Worm (Caenorhabditis elegans) whole organism, L4 larva: ENCODE data around the gene clec-3.

Experiments used
- F37D6.2 ChIP-seq: sonication (generic microtip); optimal IDR thresholded peaks from 2 replicates; lab custom pipeline; 2016; ENCODE audit warnings: mild to moderate bottlenecking, missing genetic modification characterization, missing compliant biosample characterization
- F49E8.2 ChIP-seq: sonication (generic microtip); optimal IDR thresholded peaks from 2 replicates; lab custom pipeline; 2016; ENCODE audit warnings: missing compliant biosample characterization, mild to moderate bottlenecking, missing genetic modification characterization, borderline replicate concordance
- T26A8.4 ChIP-seq: fragments of 200-800 bp; sonication (Bioruptor generic); IDR thresholded peaks from 2 replicates; pipeline ENCODE4 v1.3.6; 2022; ENCODE audit warnings: missing genetic modification characterization, missing compliant biosample characterization
- Y105C5A.15 ChIP-seq: fragments of 200-800 bp; sonication (Bioruptor generic); IDR thresholded peaks from 2 replicates; pipeline ENCODE4 v1.3.6; 2022; ENCODE audit warnings: missing genetic modification characterization, missing compliant biosample characterization
- Y48G9A.11 ChIP-seq: fragments of 200-800 bp; sonication (Bioruptor generic); IDR thresholded peaks from 2 replicates; pipeline ENCODE4 v1.3.6; 2022; ENCODE audit warnings: missing genetic modification reagents, missing genetic modification characterization, missing compliant biosample characterization
- Y5F2A.4 ChIP-seq: fragments of 200-800 bp; sonication (Bioruptor generic); optimal IDR thresholded peaks from 2 replicates; lab custom pipeline; 2018; ENCODE audit warnings: mild to moderate bottlenecking, missing genetic modification characterization, missing compliant biosample characterization
- ZK337.2 ChIP-seq: fragments of 200-800 bp; sonication (Bioruptor generic); IDR thresholded peaks from 2 replicates; pipeline ENCODE4 v1.3.6; 2022; ENCODE audit warnings: missing genetic modification reagents, missing genetic modification characterization, missing compliant biosample characterization
- aly-2 ChIP-seq: sonication (generic microtip); optimal IDR thresholded peaks from 2 replicates; lab custom pipeline; 2018; ENCODE audit warnings: missing biosample characterization, missing genetic modification characterization
- ama-1 ChIP-seq: fragments of 150-350 bp; optimal IDR thresholded peaks from 2 replicates; lab custom pipeline; 2014; ENCODE audit warnings: inconsistent platforms, mixed read lengths
- arid-1 ChIP-seq: fragments of 200-800 bp; sonication (Bioruptor generic); conservative IDR thresholded peaks from 2 replicates; pipeline ENCODE4 v1.3.6; 2022; ENCODE audit warnings: missing genetic modification reagents, missing genetic modification characterization, missing compliant biosample characterization
- attf-4 ChIP-seq: sonication (generic microtip); optimal IDR thresholded peaks from 3 replicates; lab custom pipeline; 2017; ENCODE audit warnings: missing biosample characterization, missing genetic modification characterization
- ceh-28 ChIP-seq: fragments of 150-350 bp; optimal IDR thresholded peaks from 2 replicates; lab custom pipeline; 2014; ENCODE audit warnings: missing biosample characterization, missing genetic modification reagents, missing genetic modification characterization
- ceh-62 ChIP-seq: sonication (generic microtip); optimal IDR thresholded peaks from 2 replicates; lab custom pipeline; 2017; ENCODE audit warnings: missing biosample characterization, missing genetic modification characterization
- ces-1 ChIP-seq: fragments of 150-350 bp; sonication (generic microtip); optimal IDR thresholded peaks from 4 replicates; lab custom pipeline; 2014; ENCODE audit warnings: missing biosample characterization, missing genetic modification reagents, missing genetic modification characterization
- cey-2 ChIP-seq: sonication (generic microtip); optimal IDR thresholded peaks from 3 replicates; lab custom pipeline; 2017; ENCODE audit warnings: missing genetic modification characterization, mild to moderate bottlenecking, missing compliant biosample characterization, antibody characterized with exemption, borderline replicate concordance; ENCODE audit not compliant: insufficient read depth
- daf-19 ChIP-seq: fragments of 200-800 bp; sonication (Bioruptor generic); conservative IDR thresholded peaks from 2 replicates; pipeline ENCODE4 v1.3.6; 2022; ENCODE audit warnings: missing genetic modification characterization, missing compliant biosample characterization
- daf-8 ChIP-seq: fragments of 200-800 bp; sonication (Bioruptor generic); IDR thresholded peaks from 2 replicates; pipeline ENCODE4 v1.3.6; 2022; ENCODE audit warnings: missing genetic modification characterization, missing compliant biosample characterization
- dmd-6 ChIP-seq: fragments of 200-800 bp; sonication (Bioruptor generic); IDR thresholded peaks from 2 replicates; pipeline ENCODE4 v1.3.6; 2022; ENCODE audit warnings: missing genetic modification reagents, missing genetic modification characterization, missing compliant biosample characterization
- dmd-9 ChIP-seq: fragments of 200-800 bp; sonication (Bioruptor generic); IDR thresholded peaks from 2 replicates; pipeline ENCODE4 v1.3.6; 2022; ENCODE audit warnings: missing genetic modification reagents, missing genetic modification characterization, missing compliant biosample characterization
- dpl-1 ChIP-seq: fragments of 150-350 bp; optimal IDR thresholded peaks from 2 replicates; lab custom pipeline; 2014; ENCODE audit warnings: missing biosample characterization, missing genetic modification reagents, missing genetic modification characterization
- dve-1 ChIP-seq: sonication (generic microtip); optimal IDR thresholded peaks from 2 replicates; lab custom pipeline; 2017; ENCODE audit warnings: antibody characterized with exemption, mild to moderate bottlenecking, missing genetic modification characterization, missing compliant biosample characterization; ENCODE audit not compliant: insufficient read depth
- hif-1 ChIP-seq, 2 experiments: sonication (generic microtip); optimal IDR thresholded peaks; 2 replicates each; lab custom pipeline; 2016 to 2017; ENCODE audit warnings: missing compliant biosample characterization in 2 of 2, missing genetic modification characterization in 2 of 2, missing genetic modification reagents in 2 of 2, missing genotype in 2 of 2, mild to moderate bottlenecking in 1 of 2
- hlh-11 ChIP-seq: fragments of 200-800 bp; sonication (Bioruptor generic); optimal IDR thresholded peaks from 2 replicates; lab custom pipeline; 2018; ENCODE audit warnings: mild to moderate bottlenecking, missing genetic modification characterization, missing compliant biosample characterization
- lim-7 ChIP-seq: fragments of 200-800 bp; sonication (Bioruptor generic); IDR thresholded peaks from 2 replicates; pipeline ENCODE4 v1.3.6; 2022; ENCODE audit warnings: missing genetic modification characterization, missing compliant biosample characterization
- lin-1 ChIP-seq: fragments of 200-800 bp; sonication (Bioruptor generic); IDR thresholded peaks from 2 replicates; pipeline ENCODE4 v1.3.6; 2022; ENCODE audit warnings: missing genetic modification reagents, missing genetic modification characterization, missing compliant biosample characterization
- lin-15B ChIP-seq: fragments of 150-350 bp; sonication (generic microtip); optimal IDR thresholded peaks from 3 replicates; lab custom pipeline; 2014; ENCODE audit warnings: missing biosample characterization, missing genetic modification characterization
- lir-3 ChIP-seq: sonication (generic microtip); optimal IDR thresholded peaks from 2 replicates; lab custom pipeline; 2016; ENCODE audit warnings: mild to moderate bottlenecking, missing genetic modification characterization, missing compliant biosample characterization
- lsy-2 ChIP-seq, 2 experiments: fragments of 150-350 bp in 1 of 2; sonication (generic microtip) in 1 of 2; optimal IDR thresholded peaks; 2 replicates each; lab custom pipeline; 2014 to 2017; ENCODE audit warnings: missing biosample characterization in 2 of 2, missing genetic modification characterization in 2 of 2
- madf-9 ChIP-seq: fragments of 200-800 bp; sonication (Bioruptor generic); conservative IDR thresholded peaks from 2 replicates; pipeline ENCODE4 v1.3.6; 2022; ENCODE audit warnings: missing genetic modification reagents, missing genetic modification characterization, missing compliant biosample characterization
- mdl-1 ChIP-seq, 2 experiments: fragments of 150-350 bp in 1 of 2; sonication (generic microtip) in 1 of 2; optimal IDR thresholded peaks; 2 replicates each; lab custom pipeline; 2014 to 2017; ENCODE audit warnings: missing biosample characterization in 2 of 2, missing genetic modification characterization in 2 of 2
- mdt-29 ChIP-seq: fragments of 200-800 bp; sonication (Bioruptor generic); IDR thresholded peaks from 2 replicates; pipeline ENCODE4 v1.3.6; 2022; ENCODE audit warnings: missing genetic modification reagents, missing genetic modification characterization, missing compliant biosample characterization
- mes-2 ChIP-seq: sonication (generic microtip); optimal IDR thresholded peaks from 2 replicates; lab custom pipeline; 2016; ENCODE audit warnings: missing genotype, mild to moderate bottlenecking, missing genetic modification characterization, missing compliant biosample characterization; ENCODE audit not compliant: poor library complexity, severe bottlenecking
- mxl-2 ChIP-seq: fragments of 200-800 bp; sonication (Bioruptor generic); conservative IDR thresholded peaks from 2 replicates; pipeline ENCODE4 v1.3.6; 2022; ENCODE audit warnings: missing genetic modification reagents, missing genetic modification characterization, missing compliant biosample characterization
- nhr-10 ChIP-seq: fragments of 150-350 bp; optimal IDR thresholded peaks from 2 replicates; lab custom pipeline; 2014; ENCODE audit warnings: missing biosample characterization, missing genetic modification characterization
- nhr-11 ChIP-seq: fragments of 150-350 bp; optimal IDR thresholded peaks from 2 replicates; lab custom pipeline; 2014; ENCODE audit warnings: missing biosample characterization, missing genetic modification characterization
- nhr-111 ChIP-seq: fragments of 200-800 bp; sonication (Bioruptor generic); optimal IDR thresholded peaks from 2 replicates; lab custom pipeline; 2018; ENCODE audit warnings: mild to moderate bottlenecking, missing genetic modification characterization, missing compliant biosample characterization
- nhr-28 ChIP-seq: fragments of 150-350 bp; optimal IDR thresholded peaks from 2 replicates; lab custom pipeline; 2014; ENCODE audit warnings: missing biosample characterization, missing genetic modification characterization
- nhr-41 ChIP-seq: fragments of 200-800 bp; sonication (Bioruptor generic); IDR thresholded peaks from 2 replicates; pipeline ENCODE4 v1.3.6; 2022; ENCODE audit warnings: missing genetic modification reagents, missing genetic modification characterization, missing compliant biosample characterization
- nhr-48 ChIP-seq: sonication (generic microtip); optimal IDR thresholded peaks from 2 replicates; lab custom pipeline; 2016; ENCODE audit warnings: mild to moderate bottlenecking, missing genetic modification characterization, missing compliant biosample characterization
- nhr-6 ChIP-seq: fragments of 150-350 bp; optimal IDR thresholded peaks from 2 replicates; lab custom pipeline; 2014; ENCODE audit warnings: missing biosample characterization, missing genetic modification characterization
- pha-4 ChIP-seq, 2 experiments: fragments of 150-350 bp in 1 of 2; fragments of 200-800 bp in 1 of 2; sonication (Bioruptor generic) in 1 of 2; IDR thresholded peaks in 1 of 2; optimal IDR thresholded peaks in 1 of 2; 2 replicates each; pipeline versions ENCODE4 v1.3.6 to Lab custom; 2014 to 2022; ENCODE audit warnings: missing genetic modification characterization in 2 of 2, missing genetic modification reagents in 2 of 2, missing biosample characterization in 1 of 2, missing compliant biosample characterization in 1 of 2
- pqm-1 ChIP-seq: sonication (generic microtip); optimal IDR thresholded peaks from 2 replicates; lab custom pipeline; 2017; ENCODE audit warnings: missing biosample characterization, missing genetic modification characterization
- rbr-2 ChIP-seq: sonication (generic microtip); optimal IDR thresholded peaks from 2 replicates; lab custom pipeline; 2016; ENCODE audit warnings: missing genotype, missing genetic modification characterization, missing compliant biosample characterization
- set-16 ChIP-seq: fragments of 200-800 bp; sonication (Bioruptor generic); IDR thresholded peaks from 2 replicates; pipeline ENCODE4 v1.3.6; 2022; ENCODE audit warnings: missing genetic modification reagents, missing genetic modification characterization, missing compliant biosample characterization
- snpc-4 ChIP-seq: fragments of 150-350 bp; optimal IDR thresholded peaks from 2 replicates; lab custom pipeline; 2014; ENCODE audit warnings: missing biosample characterization, missing genetic modification characterization
- tag-97 ChIP-seq: fragments of 200-800 bp; sonication (Bioruptor generic); IDR thresholded peaks from 2 replicates; pipeline ENCODE4 v1.3.6; 2022; ENCODE audit warnings: missing genetic modification characterization, missing compliant biosample characterization
- unc-39 ChIP-seq: sonication (generic microtip); optimal IDR thresholded peaks from 2 replicates; lab custom pipeline; 2017; ENCODE audit warnings: missing biosample characterization, missing genetic modification characterization
- unc-62 ChIP-seq, 3 experiments: fragments of 150-350 bp in 1 of 3; sonication (generic microtip); optimal IDR thresholded peaks in 2 of 3; peaks in 1 of 3; 1 replicate in 1 of 3; 2 replicates in 2 of 3; lab custom pipeline; 2014 to 2017; ENCODE audit warnings: missing biosample characterization in 3 of 3, missing genetic modification characterization in 3 of 3, missing genetic modification reagents in 3 of 3, missing genotype in 1 of 3
- zip-2 ChIP-seq: fragments of 150-350 bp; optimal IDR thresholded peaks from 2 replicates; lab custom pipeline; 2014; ENCODE audit warnings: missing biosample characterization, missing genetic modification characterization

Gene clec-3

ce11 chrII:2973940-2974402, 45.7 kb downstream of the clec-3 start (continued):
- no peak for TF ChIP-seq snpc-4 (tag; lab: Kevin White, UChicago)
- TF ChIP-seq lin-15B = no peak
- peak; percentile 41 for TF ChIP-seq ama-1 (lab: Kevin White, UChicago)
- TF ChIP-seq madf-9 (GFP tag; lab: Robert Waterston, UW) = peak; percentile 94
- peak; percentile 31 for TF ChIP-seq pqm-1
- TF ChIP-seq rbr-2 (tag; lab: Kevin White, UChicago) = peak; percentile 81
- TF ChIP-seq tag-97 (GFP tag; lab: Robert Waterston, UW) = peak; percentile 81; the same call in 1 of the 2 replicates
- TF ChIP-seq dmd-6 = peak; percentile 100
- TF ChIP-seq T26A8.4 (GFP tag; lab: Robert Waterston, UW) = peak; percentile 96
- TF ChIP-seq mes-2 (tag; lab: Kevin White, UChicago) = peak; percentile 76
- no peak for TF ChIP-seq ceh-28 (tag; lab: Kevin White, UChicago)
- peak; percentile 90 for TF ChIP-seq nhr-6 (tag; lab: Kevin White, UChicago)
- TF ChIP-seq daf-19 (GFP tag; lab: Robert Waterston, UW) = no peak
- TF ChIP-seq dpl-1 (GFP tag; lab: Kevin White, UChicago) = peak; percentile 58
- peak; percentile 85 for TF ChIP-seq dmd-9 (GFP tag; lab: Robert Waterston, UW)
- TF ChIP-seq cey-2 (tag; lab: Kevin White, UChicago) = no peak
- peak; percentile 97 for TF ChIP-seq nhr-41 (GFP tag; lab: Robert Waterston, UW)
- peak; percentile 98 for TF ChIP-seq hlh-11 (tag; lab: Kevin White, UChicago)
- peak; percentile 89 for TF ChIP-seq nhr-48 (tag; lab: Kevin White, UChicago)
- TF ChIP-seq mdt-29 (GFP tag; lab: Robert Waterston, UW) = peak; percentile 95
- TF ChIP-seq ZK337.2 (GFP tag; lab: Robert Waterston, UW) = 0 out of 2 replicates have a peak, but pooled peaks have one; percentile 6
- TF ChIP-seq aly-2 (tag; lab: Kevin White, UChicago) = no peak
- TF ChIP-seq lir-3 (tag; lab: Kevin White, UChicago) = no peak
- TF ChIP-seq daf-8 = no peak
- no peak for TF ChIP-seq F49E8.2
- peak; percentile 86 for TF ChIP-seq nhr-28
- TF ChIP-seq unc-39 = no peak
- peak in 1 of 2 experiments; percentile 49 for TF ChIP-seq unc-62 (GFP tag; optimal IDR thresholded peaks at IDR 0.05 in 1 of 2; lab: Kevin White, UChicago)
- TF ChIP-seq unc-62 (tag; optimal IDR thresholded peaks at IDR 0.05; lab: Kevin White, UChicago) = no peak
- TF ChIP-seq Y105C5A.15 (GFP tag; lab: Robert Waterston, UW) = no peak
- TF ChIP-seq set-16 = peak; percentile 100
- no peak for TF ChIP-seq Y48G9A.11 (GFP tag; lab: Robert Waterston, UW)
- peak; percentile 85 for TF ChIP-seq mxl-2 (GFP tag; lab: Robert Waterston, UW)
- TF ChIP-seq nhr-111 (GFP tag; lab: Kevin White, UChicago) = peak; percentile 76
- TF ChIP-seq lim-7 = peak; percentile 63; the same call in 1 of the 2 replicates
- TF ChIP-seq mdl-1 (tag; optimal IDR thresholded peaks at IDR 0.05; lab: Kevin White, UChicago) = peak; percentile 94 to 98
- TF ChIP-seq attf-4 (tag; lab: Kevin White, UChicago) = no peak
- TF ChIP-seq Y5F2A.4 (GFP tag; lab: Kevin White, UChicago) = peak; percentile 46
- TF ChIP-seq hif-1 (tag; optimal IDR thresholded peaks at IDR 0.05; lab: Kevin White, UChicago) = peak in 1 of 2 experiments; percentile 85
- TF ChIP-seq ceh-62 = no peak
- peak; percentile 59 for TF ChIP-seq zip-2 (tag; lab: Kevin White, UChicago)
- TF ChIP-seq nhr-10 (tag; lab: Kevin White, UChicago) = peak; percentile 73
- peak; percentile 100 for TF ChIP-seq pha-4 (GFP tag; IDR thresholded peaks at IDR 0.05; lab: Robert Waterston, UW)
- TF ChIP-seq pha-4 (tag; optimal IDR thresholded peaks at IDR 0.05; lab: Kevin White, UChicago) = peak; percentile 2
- peak; percentile 98 for TF ChIP-seq dve-1 (tag; lab: Kevin White, UChicago)
- TF ChIP-seq ces-1 = peak; percentile 35
- TF ChIP-seq nhr-11 (tag; lab: Kevin White, UChicago) = peak; percentile 90
- TF ChIP-seq lsy-2 (tag; optimal IDR thresholded peaks at IDR 0.05; lab: Kevin White, UChicago) = peak; percentile 79 to 87
- peak; percentile 81 for TF ChIP-seq F37D6.2 (tag; lab: Kevin White, UChicago)
- TF ChIP-seq lin-1 (GFP tag; lab: Robert Waterston, UW) = peak; percentile 97
- TF ChIP-seq arid-1 (GFP tag; lab: Robert Waterston, UW) = peak; percentile 86
